Fruit fly (Drosophila melanogaster): ENCODE measurements around the gene Ddrgk1.
A peak's percentile ranks its signal among the peaks of the same experiment; 100 is the strongest.

The Ddrgk1 gene

dm6 chr3R:21176663-21177145 is 38.2 kb upstream of the Ddrgk1 start (continued):
- peak; percentile 33 for TF ChIP-seq scrt (GFP tag; optimal IDR thresholded peaks at IDR 0.05)
- peak; percentile 7 for TF ChIP-seq crc (GFP tag; optimal IDR thresholded peaks at IDR 0.05)
- peak; percentile 21 for TF ChIP-seq D19A (tag; optimal IDR thresholded peaks at IDR 0.05)
- peak; percentile 42 for TF ChIP-seq CG6854 (GFP tag; optimal IDR thresholded peaks at IDR 0.05)
- 0 out of 2 replicates have a peak, but pooled peaks have one; percentile 6 for TF ChIP-seq Xrp1 (GFP tag; IDR thresholded peaks at IDR 0.05)
- 0 out of 3 replicates have a peak, but pooled peaks have one; percentile 35 for TF ChIP-seq CG11695 (GFP tag; IDR thresholded peaks at IDR 0.05)
- peak; percentile 9 for TF ChIP-seq PHDP (tag; optimal IDR thresholded peaks at IDR 0.05)
- TF ChIP-seq CG10431 (GFP tag; optimal IDR thresholded peaks at IDR 0.05), result peak; percentile 6
- TF ChIP-seq CG14860 (GFP tag; IDR thresholded peaks at IDR 0.05; ENCODE audit: partially characterized antibody), result no peak
- TF ChIP-seq toy (GFP tag; IDR thresholded peaks at IDR 0.05), result peak; percentile 46; the same call in 1 of the 2 replicates
- no peak for TF ChIP-seq mirr (GFP tag; optimal IDR thresholded peaks at IDR 0.05)
- peak; percentile 10 for TF ChIP-seq CG6813 (GFP tag; optimal IDR thresholded peaks at IDR 0.05)
- TF ChIP-seq Hr39 (optimal IDR thresholded peaks at IDR 0.05), result no peak
- TF ChIP-seq fd64A (GFP tag; optimal IDR thresholded peaks at IDR 0.05), result peak; percentile 23
- TF ChIP-seq nom (GFP tag; optimal IDR thresholded peaks at IDR 0.05), result peak; percentile 47
- TF ChIP-seq CG12659 (GFP tag; optimal IDR thresholded peaks at IDR 0.05), result peak; percentile 23
- TF ChIP-seq chm (GFP tag; IDR thresholded peaks at IDR 0.05), result no peak; the same call in 1 of the 2 replicates
- TF ChIP-seq Oli (tag; optimal IDR thresholded peaks at IDR 0.05), result no peak
- TF ChIP-seq rib (GFP tag; IDR thresholded peaks at IDR 0.05), result 0 out of 2 replicates have a peak, but pooled peaks have one; percentile 38

dm6 chr3R:21179592-21180390 is 35.1 kb upstream of the Ddrgk1 start:
- TF ChIP-seq Dref (GFP tag; IDR thresholded peaks at IDR 0.05) (peak; percentile 80), Usf (GFP tag; optimal IDR thresholded peaks at IDR 0.05) (no peak), Trl (optimal IDR thresholded peaks at IDR 0.05) (no peak), Trl (GFP tag; optimal IDR thresholded peaks at IDR 0.05) (no peak), CG30403 (GFP tag; optimal IDR thresholded peaks at IDR 0.05) (no peak), CG2116 (GFP tag; optimal IDR thresholded peaks at IDR 0.05) (peak; percentile 42), CG1832 (GFP tag; optimal IDR thresholded peaks at IDR 0.05) (no peak), Med (GFP tag) (peak; percentile 89), esg (GFP tag; conservative IDR thresholded peaks at IDR 0.05) (no peak), trh (GFP tag; optimal IDR thresholded peaks at IDR 0.05) (no peak), CG15479 (GFP tag; optimal IDR thresholded peaks at IDR 0.05) (no peak), E2f1 (GFP tag; IDR thresholded peaks at IDR 0.05) (no peak), CG11560 (tag; IDR thresholded peaks at IDR 0.05) (peak; percentile 75; the same call in 2 of the 3 replicates), p53 (GFP tag; optimal IDR thresholded peaks at IDR 0.05) (no peak), exex (tag; optimal IDR thresholded peaks at IDR 0.05) (peak; percentile 100), Dek (tag; optimal IDR thresholded peaks at IDR 0.05) (peak; percentile 24), stc (GFP tag; IDR thresholded peaks at IDR 0.05) (no peak), CG10979 (tag; optimal IDR thresholded peaks at IDR 0.05) (peak; percentile 10), CG4404 (GFP tag; IDR thresholded peaks at IDR 0.05) (no peak), sens (GFP tag) (peak; percentile 62), CG3163 (GFP tag; optimal IDR thresholded peaks at IDR 0.05) (no peak), Deaf1 (tag; optimal IDR thresholded peaks at IDR 0.05) (no peak), sr (GFP tag; IDR thresholded peaks at IDR 0.05) (no peak), CG2199 (GFP tag; IDR thresholded peaks at IDR 0.05) (no peak), CG11456 (GFP tag; IDR thresholded peaks at IDR 0.05) (peak; percentile 15; the same call in 1 of the 3 replicates), CG18262 (tag; optimal IDR thresholded peaks at IDR 0.05) (no peak), sim (GFP tag; IDR thresholded peaks at IDR 0.05) (no peak), Sry-δ (GFP tag; optimal IDR thresholded peaks at IDR 0.05) (peak; percentile 45), BEAF-32 (GFP tag; optimal IDR thresholded peaks at IDR 0.05) (peak; percentile 23), CG2678 (tag; optimal IDR thresholded peaks at IDR 0.05) (peak; percentile 51), amos (GFP tag; IDR thresholded peaks at IDR 0.05; ENCODE audit: partially characterized antibody) (peak; percentile 48; the same call in 1 of the 2 replicates)
